Worm (Caenorhabditis elegans): ENCODE results near the gene Y66H1A.8.

Gene Y66H1A.8

DNA sequence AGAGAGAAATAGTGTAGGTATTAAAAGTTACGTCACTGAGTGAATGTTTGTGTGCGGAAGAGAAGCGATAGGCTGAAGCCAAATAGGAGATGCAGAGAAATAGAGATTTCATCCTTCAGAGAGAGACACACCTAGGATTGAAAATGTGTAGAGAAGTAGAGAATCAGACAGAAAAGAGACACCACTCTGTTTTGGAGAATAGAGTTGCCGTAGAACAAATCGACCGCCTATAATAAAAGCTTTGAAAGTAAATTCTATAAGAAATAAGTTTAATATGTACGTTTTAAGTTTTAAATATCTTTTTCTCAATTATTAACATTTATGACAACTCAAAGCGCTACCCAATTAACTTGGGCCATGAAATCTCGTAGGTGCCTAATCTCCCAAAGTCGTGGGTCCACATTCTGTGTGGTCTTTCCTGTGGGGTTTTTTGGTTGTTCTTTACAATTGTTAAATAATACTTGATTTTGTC, 44.3 kb downstream of the Y66H1A.8 start, which contains the start of gene T07A9.12:
Gene T07A9.12, plus strand, starts transcription at position 448 of the 472 bp plus-strand sequence.
- TF ChIP-seq hmg-1.1 (GFP tag; IDR thresholded peaks at IDR 0.05), result peak; percentile 85
- no peak for TF ChIP-seq nhr-41 (GFP tag; IDR thresholded peaks at IDR 0.05)
- no peak for TF ChIP-seq F49E8.2 (tag; optimal IDR thresholded peaks at IDR 0.05; ENCODE audit: borderline replicate concordance)
- TF ChIP-seq nhr-6 (tag; optimal IDR thresholded peaks at IDR 0.05), result peak; percentile 66
- no peak for TF ChIP-seq ZK337.2 (GFP tag; IDR thresholded peaks at IDR 0.05)
- TF ChIP-seq zfp-2 (tag; optimal IDR thresholded peaks at IDR 0.05), result no peak
- no peak for TF ChIP-seq vab-7 (GFP tag; IDR thresholded peaks at IDR 0.05)
- TF ChIP-seq mdl-1 (tag; optimal IDR thresholded peaks at IDR 0.05), result peak; percentile 38 to 48
- TF ChIP-seq lin-15B (tag; optimal IDR thresholded peaks at IDR 0.05), result no peak
- TF ChIP-seq aha-1 (tag), result no peak
- no peak for TF ChIP-seq ZK546.5 (tag; optimal IDR thresholded peaks at IDR 0.05)
- no peak for TF ChIP-seq ama-1 (optimal IDR thresholded peaks at IDR 0.05)
- TF ChIP-seq dmd-6 (GFP tag; IDR thresholded peaks at IDR 0.05), result peak; percentile 59
- no peak for TF ChIP-seq attf-4 (tag; optimal IDR thresholded peaks at IDR 0.05)
- no peak for TF ChIP-seq Y48G9A.11 (GFP tag; IDR thresholded peaks at IDR 0.05)
- TF ChIP-seq hif-1 (tag; optimal IDR thresholded peaks at IDR 0.05), result peak in 1 of 2 experiments; percentile 78
- no peak for TF ChIP-seq arid-1 (GFP tag; conservative IDR thresholded peaks at IDR 0.05)
- no peak for TF ChIP-seq ceh-32 (tag; optimal IDR thresholded peaks at IDR 0.05; ENCODE audit: poor library complexity)
- peak; percentile 28 for TF ChIP-seq nhr-77 (tag; optimal IDR thresholded peaks at IDR 0.05)
- TF ChIP-seq mep-1 (tag; optimal IDR thresholded peaks at IDR 0.05), result peak; percentile 83
- TF ChIP-seq unc-39 (tag; optimal IDR thresholded peaks at IDR 0.05), result no peak
- no peak for TF ChIP-seq F44E2.7 (GFP tag; IDR thresholded peaks at IDR 0.05)
- peak; percentile 87 for TF ChIP-seq mes-2 (tag; optimal IDR thresholded peaks at IDR 0.05; ENCODE audit: poor library complexity, severe bottlenecking)
- TF ChIP-seq D1046.2 (GFP tag; IDR thresholded peaks at IDR 0.05), result no peak
- TF ChIP-seq daf-12 (tag; optimal IDR thresholded peaks at IDR 0.05), result no peak
- no peak for TF ChIP-seq gei-8 (GFP tag; optimal IDR thresholded peaks at IDR 0.05)
- TF ChIP-seq T26A8.4 (GFP tag; IDR thresholded peaks at IDR 0.05), result no peak
- TF ChIP-seq zip-2 (tag; optimal IDR thresholded peaks at IDR 0.05), result no peak
- TF ChIP-seq zip-11 (GFP tag; IDR thresholded peaks at IDR 0.05), result no peak
- no peak for TF ChIP-seq spr-1 (tag; optimal IDR thresholded peaks at IDR 0.05)
- no peak for TF ChIP-seq R02D3.7 (tag; optimal IDR thresholded peaks at IDR 0.05)
- TF ChIP-seq zag-1 (tag; optimal IDR thresholded peaks at IDR 0.05), result no peak
- no peak for TF ChIP-seq ceh-44 (GFP tag; IDR thresholded peaks at IDR 0.05)
- TF ChIP-seq nhr-25 (tag; optimal IDR thresholded peaks at IDR 0.05; ENCODE audit: borderline replicate concordance, insufficient read depth), result no peak
- 0 out of 2 replicates have a peak, but pooled peaks have one; percentile 11 for TF ChIP-seq lin-1 (GFP tag; IDR thresholded peaks at IDR 0.05)
- TF ChIP-seq lsy-2 (tag; optimal IDR thresholded peaks at IDR 0.05), result peak; percentile 37 to 79
- TF ChIP-seq lin-39 (tag; optimal IDR thresholded peaks at IDR 0.05), result no peak
- TF ChIP-seq fos-1 (tag; optimal IDR thresholded peaks at IDR 0.05), result no peak
- TF ChIP-seq skn-1 (tag; optimal IDR thresholded peaks at IDR 0.05), result no peak
- TF ChIP-seq egl-43 (GFP tag; IDR thresholded peaks at IDR 0.05), result no peak
- TF ChIP-seq egl-27 (tag; optimal IDR thresholded peaks at IDR 0.05), result no peak
- TF ChIP-seq fkh-10 (GFP tag; optimal IDR thresholded peaks at IDR 0.05), result peak; percentile 58
- TF ChIP-seq ceh-82 (tag; optimal IDR thresholded peaks at IDR 0.05), result no peak
- no peak for TF ChIP-seq ces-1 (GFP tag; optimal IDR thresholded peaks at IDR 0.05)
- TF ChIP-seq nhr-48 (tag; optimal IDR thresholded peaks at IDR 0.05), result peak; percentile 43
- no peak for TF ChIP-seq Y105C5A.15 (GFP tag; IDR thresholded peaks at IDR 0.05)
- peak; percentile 3 for TF ChIP-seq unc-130 (GFP tag; optimal IDR thresholded peaks at IDR 0.05)
- no peak for TF ChIP-seq ztf-11 (tag; optimal IDR thresholded peaks at IDR 0.05)
- no peak for TF ChIP-seq daf-8 (GFP tag; IDR thresholded peaks at IDR 0.05)
- peak; percentile 57 for TF ChIP-seq lin-38 (GFP tag; IDR thresholded peaks at IDR 0.05)
- no peak for TF ChIP-seq F10B5.3 (tag; optimal IDR thresholded peaks at IDR 0.05)
- TF ChIP-seq nhr-76 (tag; optimal IDR thresholded peaks at IDR 0.05), result no peak
- TF ChIP-seq tra-1 (GFP tag; IDR thresholded peaks at IDR 0.05), result no peak
